Worm (Caenorhabditis elegans) whole organism, young adult: Measurements from ENCODE around the gene K08D8.6.

Experiments used
- K11D2.4 ChIP-seq: fragments of 200-800 bp; sonication (Bioruptor generic); IDR thresholded peaks from 2 replicates; pipeline ENCODE4 v1.3.6; 2022; ENCODE audit warnings: missing genetic modification reagents, missing genetic modification characterization, missing compliant biosample characterization
- ama-1 ChIP-seq, 3 experiments: fragments of 150-350 bp in 1 of 3; sonication (generic microtip) in 2 of 3; optimal IDR thresholded peaks; 2 replicates each; lab custom pipeline; 2014 to 2018; ENCODE audit warnings: missing biosample characterization in 2 of 3, missing genetic modification characterization in 2 of 3, missing genetic modification reagents in 2 of 3
- bed-2 ChIP-seq: fragments of 200-800 bp; sonication (Bioruptor generic); IDR thresholded peaks from 2 replicates; pipeline ENCODE4 v1.3.6; 2022; ENCODE audit warnings: missing genetic modification reagents, missing genetic modification characterization, missing compliant biosample characterization
- ceh-91 ChIP-seq: fragments of 200-800 bp; sonication (Bioruptor generic); IDR thresholded peaks from 2 replicates; pipeline ENCODE4 v1.3.6; 2022; ENCODE audit warnings: missing genetic modification reagents, missing genetic modification characterization, missing compliant biosample characterization
- hmg-1.2 ChIP-seq: fragments of 200-800 bp; sonication (Bioruptor generic); IDR thresholded peaks from 2 replicates; pipeline ENCODE4 v1.3.6; 2022; ENCODE audit warnings: missing genetic modification reagents, missing genetic modification characterization, missing compliant biosample characterization
- hsf-1 ChIP-seq: fragments of 200-800 bp; sonication (Bioruptor generic); IDR thresholded peaks from 2 replicates; pipeline ENCODE4 v1.3.6; 2022; ENCODE audit warnings: missing genetic modification reagents, missing genetic modification characterization, missing compliant biosample characterization
- lag-1 ChIP-seq: fragments of 200-800 bp; sonication (Bioruptor generic); IDR thresholded peaks from 2 replicates; pipeline ENCODE4 v1.3.6; 2022; ENCODE audit warnings: missing genetic modification reagents, missing genetic modification characterization, missing compliant biosample characterization
- nhr-27 ChIP-seq: fragments of 200-800 bp; sonication (Bioruptor generic); optimal IDR thresholded peaks from 2 replicates; lab custom pipeline; 2018; ENCODE audit warnings: mild to moderate bottlenecking, missing genetic modification characterization, moderate library complexity, missing compliant biosample characterization
- rec-8 ChIP-seq, 2 experiments: sonication (generic microtip); optimal IDR thresholded peaks; 2 replicates each; lab custom pipeline; 2016; ENCODE audit warnings: mild to moderate bottlenecking in 2 of 2, missing genetic modification characterization in 2 of 2, missing genetic modification reagents in 2 of 2, missing genotype in 2 of 2, missing biosample characterization in 1 of 2, missing compliant biosample characterization in 1 of 2, moderate library complexity in 1 of 2
- repo-1 ChIP-seq: sonication (generic microtip); optimal IDR thresholded peaks from 2 replicates; lab custom pipeline; 2017; ENCODE audit warnings: mild to moderate bottlenecking, missing genetic modification characterization, missing compliant biosample characterization
- snpc-1.1 ChIP-seq: sonication (generic microtip); optimal IDR thresholded peaks from 2 replicates; lab custom pipeline; 2017; ENCODE audit warnings: missing genetic modification characterization, mild to moderate bottlenecking, missing compliant biosample characterization, antibody characterized with exemption, moderate library complexity, missing genotype, missing genetic modification reagents; ENCODE audit not compliant: insufficient read depth
- snpc-4 ChIP-seq, 5 experiments: fragments of 150-350 bp in 1 of 5; sonication (generic microtip) in 4 of 5; optimal IDR thresholded peaks; 2 replicates each; lab custom pipeline; 2014 to 2018; ENCODE audit warnings: missing genetic modification characterization in 5 of 5, missing biosample characterization in 3 of 5, antibody characterized with exemption in 2 of 5, mild to moderate bottlenecking in 2 of 5, missing compliant biosample characterization in 2 of 5, missing genotype in 2 of 5, moderate library complexity in 2 of 5, missing genetic modification reagents in 1 of 5
- zfh-2 ChIP-seq: fragments of 200-800 bp; sonication (Bioruptor generic); conservative IDR thresholded peaks from 2 replicates; pipeline ENCODE4 v1.3.6; 2022; ENCODE audit warnings: missing genetic modification reagents, missing genetic modification characterization, missing compliant biosample characterization
- zim-3 ChIP-seq: sonication (generic microtip); optimal IDR thresholded peaks from 2 replicates; lab custom pipeline; 2017; ENCODE audit warnings: mild to moderate bottlenecking, missing genetic modification characterization, moderate library complexity, missing compliant biosample characterization

- no peak for TF ChIP-seq snpc-1.1
- no peak for TF ChIP-seq hsf-1 (GFP tag; lab: Robert Waterston, UW)
- peak; percentile 59; the same call in 1 of the 2 replicates for TF ChIP-seq hmg-1.2 (GFP tag; lab: Robert Waterston, UW)
- TF ChIP-seq rec-8 (tag; optimal IDR thresholded peaks at IDR 0.05; lab: Kevin White, UChicago), result no peak
- no peak for TF ChIP-seq nhr-27 (tag; lab: Kevin White, UChicago)
- no peak for TF ChIP-seq ama-1 (optimal IDR thresholded peaks at IDR 0.05; lab: Kevin White, UChicago)
- no peak for TF ChIP-seq ama-1 (GFP tag; optimal IDR thresholded peaks at IDR 0.05; lab: Kevin White, UChicago)
- TF ChIP-seq zfh-2 (GFP tag; lab: Robert Waterston, UW), result no peak
- no peak for TF ChIP-seq snpc-4 (GFP tag; optimal IDR thresholded peaks at IDR 0.05; lab: Kevin White, UChicago)
- TF ChIP-seq snpc-4 (tag; optimal IDR thresholded peaks at IDR 0.05; lab: Kevin White, UChicago), result no peak
- no peak for TF ChIP-seq ceh-91 (GFP tag; lab: Robert Waterston, UW)
- no peak for TF ChIP-seq repo-1 (tag; lab: Kevin White, UChicago)
- TF ChIP-seq K11D2.4 (GFP tag; lab: Robert Waterston, UW), result no peak
- no peak for TF ChIP-seq zim-3
- no peak for TF ChIP-seq bed-2 (GFP tag; lab: Robert Waterston, UW)
- no peak for TF ChIP-seq lag-1 (GFP tag; lab: Robert Waterston, UW)
Measured at ce11 chrIV:12849030-12849560, 41.2 kb downstream of the K08D8.6 start, which contains the start of gene srf-3.
